Worm (Caenorhabditis elegans) whole organism, L4 larva: ENCODE data around the gene nlr-1.
A peak's percentile ranks its signal among the peaks of the same experiment; 100 is the strongest.
"Not testable (repeated sequence)": the region's sequence is repeated elsewhere in the genome, so short reads cannot be mapped to it uniquely, and the experiment has no call there.

Experiments used
- F10B5.3 ChIP-seq: sonication (generic microtip); optimal IDR thresholded peaks from 2 replicates; lab custom pipeline; 2016; ENCODE audit warnings: mild to moderate bottlenecking, missing genetic modification characterization, missing compliant biosample characterization
- F26F4.8 ChIP-seq: fragments of 200-800 bp; sonication (Bioruptor generic); conservative IDR thresholded peaks from 2 replicates; pipeline ENCODE4 v1.3.6; 2022; ENCODE audit warnings: missing genetic modification characterization, missing compliant biosample characterization
- F37D6.2 ChIP-seq: sonication (generic microtip); optimal IDR thresholded peaks from 2 replicates; lab custom pipeline; 2016; ENCODE audit warnings: mild to moderate bottlenecking, missing genetic modification characterization, missing compliant biosample characterization
- F49E8.2 ChIP-seq: sonication (generic microtip); optimal IDR thresholded peaks from 2 replicates; lab custom pipeline; 2016; ENCODE audit warnings: missing compliant biosample characterization, mild to moderate bottlenecking, missing genetic modification characterization, borderline replicate concordance
- T26A8.4 ChIP-seq: fragments of 200-800 bp; sonication (Bioruptor generic); IDR thresholded peaks from 2 replicates; pipeline ENCODE4 v1.3.6; 2022; ENCODE audit warnings: missing genetic modification characterization, missing compliant biosample characterization
- Y48G9A.11 ChIP-seq: fragments of 200-800 bp; sonication (Bioruptor generic); IDR thresholded peaks from 2 replicates; pipeline ENCODE4 v1.3.6; 2022; ENCODE audit warnings: missing genetic modification reagents, missing genetic modification characterization, missing compliant biosample characterization
- Y75B8A.6 ChIP-seq: fragments of 200-800 bp; sonication (Bioruptor generic); IDR thresholded peaks from 2 replicates; pipeline ENCODE4 v1.3.6; 2022; ENCODE audit warnings: missing genetic modification reagents, missing genetic modification characterization, missing compliant biosample characterization
- ZK337.2 ChIP-seq: fragments of 200-800 bp; sonication (Bioruptor generic); IDR thresholded peaks from 2 replicates; pipeline ENCODE4 v1.3.6; 2022; ENCODE audit warnings: missing genetic modification reagents, missing genetic modification characterization, missing compliant biosample characterization
- aha-1 ChIP-seq: fragments of 150-350 bp; peaks from one replicate; lab custom pipeline; 2014; ENCODE audit warnings: missing biosample characterization, missing genetic modification characterization
- ama-1 ChIP-seq: fragments of 150-350 bp; optimal IDR thresholded peaks from 2 replicates; lab custom pipeline; 2014; ENCODE audit warnings: inconsistent platforms, mixed read lengths
- arid-1 ChIP-seq: fragments of 200-800 bp; sonication (Bioruptor generic); conservative IDR thresholded peaks from 2 replicates; pipeline ENCODE4 v1.3.6; 2022; ENCODE audit warnings: missing genetic modification reagents, missing genetic modification characterization, missing compliant biosample characterization
- ceh-32 ChIP-seq: sonication (generic microtip); optimal IDR thresholded peaks from 2 replicates; lab custom pipeline; 2016; ENCODE audit warnings: mild to moderate bottlenecking, missing genetic modification characterization, missing compliant biosample characterization; ENCODE audit not compliant: poor library complexity
- ceh-44 ChIP-seq: fragments of 200-800 bp; sonication (Bioruptor generic); IDR thresholded peaks from 2 replicates; pipeline ENCODE4 v1.3.6; 2022; ENCODE audit warnings: missing genetic modification reagents, missing genetic modification characterization, missing compliant biosample characterization
- ceh-62 ChIP-seq: sonication (generic microtip); optimal IDR thresholded peaks from 2 replicates; lab custom pipeline; 2017; ENCODE audit warnings: missing biosample characterization, missing genetic modification characterization
- ceh-82 ChIP-seq: sonication (generic microtip); optimal IDR thresholded peaks from 2 replicates; lab custom pipeline; 2017; ENCODE audit warnings: missing biosample characterization, missing genetic modification characterization
- ces-1 ChIP-seq: fragments of 150-350 bp; sonication (generic microtip); optimal IDR thresholded peaks from 4 replicates; lab custom pipeline; 2014; ENCODE audit warnings: missing biosample characterization, missing genetic modification reagents, missing genetic modification characterization
- cey-2 ChIP-seq: sonication (generic microtip); optimal IDR thresholded peaks from 3 replicates; lab custom pipeline; 2017; ENCODE audit warnings: missing genetic modification characterization, mild to moderate bottlenecking, missing compliant biosample characterization, antibody characterized with exemption, borderline replicate concordance; ENCODE audit not compliant: insufficient read depth
- dmd-6 ChIP-seq: fragments of 200-800 bp; sonication (Bioruptor generic); IDR thresholded peaks from 2 replicates; pipeline ENCODE4 v1.3.6; 2022; ENCODE audit warnings: missing genetic modification reagents, missing genetic modification characterization, missing compliant biosample characterization
- dmd-8 ChIP-seq: fragments of 200-800 bp; sonication (Bioruptor generic); IDR thresholded peaks from 2 replicates; pipeline ENCODE4 v1.3.6; 2022; ENCODE audit warnings: missing genetic modification characterization, missing compliant biosample characterization
- dve-1 ChIP-seq: sonication (generic microtip); optimal IDR thresholded peaks from 2 replicates; lab custom pipeline; 2017; ENCODE audit warnings: antibody characterized with exemption, mild to moderate bottlenecking, missing genetic modification characterization, missing compliant biosample characterization; ENCODE audit not compliant: insufficient read depth
- hif-1 ChIP-seq, 2 experiments: sonication (generic microtip); optimal IDR thresholded peaks; 2 replicates each; lab custom pipeline; 2016 to 2017; ENCODE audit warnings: missing compliant biosample characterization in 2 of 2, missing genetic modification characterization in 2 of 2, missing genetic modification reagents in 2 of 2, missing genotype in 2 of 2, mild to moderate bottlenecking in 1 of 2
- hlh-11 ChIP-seq: fragments of 200-800 bp; sonication (Bioruptor generic); optimal IDR thresholded peaks from 2 replicates; lab custom pipeline; 2018; ENCODE audit warnings: mild to moderate bottlenecking, missing genetic modification characterization, missing compliant biosample characterization
- lin-15B ChIP-seq: fragments of 150-350 bp; sonication (generic microtip); optimal IDR thresholded peaks from 3 replicates; lab custom pipeline; 2014; ENCODE audit warnings: missing biosample characterization, missing genetic modification characterization
- lin-38 ChIP-seq: fragments of 200-800 bp; sonication (Bioruptor generic); IDR thresholded peaks from 2 replicates; pipeline ENCODE4 v1.3.6; 2022; ENCODE audit warnings: missing genetic modification reagents, missing genetic modification characterization, missing compliant biosample characterization
- madf-5 ChIP-seq, 2 experiments: fragments of 200-800 bp; sonication (Bioruptor generic); IDR thresholded peaks; 2 replicates each; pipeline ENCODE4 v1.3.6; 2022; ENCODE audit warnings: missing compliant biosample characterization in 2 of 2, missing genetic modification characterization in 2 of 2
- mdl-1 ChIP-seq, 2 experiments: fragments of 150-350 bp in 1 of 2; sonication (generic microtip) in 1 of 2; optimal IDR thresholded peaks; 2 replicates each; lab custom pipeline; 2014 to 2017; ENCODE audit warnings: missing biosample characterization in 2 of 2, missing genetic modification characterization in 2 of 2
- mep-1 ChIP-seq: fragments of 150-350 bp; sonication (generic microtip); optimal IDR thresholded peaks from 3 replicates; lab custom pipeline; 2014; ENCODE audit warnings: missing biosample characterization, missing genetic modification characterization
- nhr-111 ChIP-seq: fragments of 200-800 bp; sonication (Bioruptor generic); optimal IDR thresholded peaks from 2 replicates; lab custom pipeline; 2018; ENCODE audit warnings: mild to moderate bottlenecking, missing genetic modification characterization, missing compliant biosample characterization
- nhr-237 ChIP-seq: sonication (generic microtip); optimal IDR thresholded peaks from 2 replicates; lab custom pipeline; 2017; ENCODE audit warnings: missing biosample characterization, missing genetic modification characterization
- nhr-25 ChIP-seq: sonication (generic microtip); optimal IDR thresholded peaks from 2 replicates; lab custom pipeline; 2017; ENCODE audit warnings: missing genetic modification characterization, mild to moderate bottlenecking, missing compliant biosample characterization, antibody characterized with exemption, moderate library complexity, borderline replicate concordance; ENCODE audit not compliant: insufficient read depth
- nhr-28 ChIP-seq: fragments of 150-350 bp; optimal IDR thresholded peaks from 2 replicates; lab custom pipeline; 2014; ENCODE audit warnings: missing biosample characterization, missing genetic modification characterization
- nhr-48 ChIP-seq: sonication (generic microtip); optimal IDR thresholded peaks from 2 replicates; lab custom pipeline; 2016; ENCODE audit warnings: mild to moderate bottlenecking, missing genetic modification characterization, missing compliant biosample characterization
- nhr-76 ChIP-seq: fragments of 150-350 bp; optimal IDR thresholded peaks from 2 replicates; lab custom pipeline; 2014; ENCODE audit warnings: missing biosample characterization, missing genetic modification characterization
- nhr-77 ChIP-seq: fragments of 150-350 bp; optimal IDR thresholded peaks from 2 replicates; lab custom pipeline; 2014; ENCODE audit warnings: missing biosample characterization, missing genetic modification characterization
- pha-4 ChIP-seq, 2 experiments: fragments of 150-350 bp in 1 of 2; fragments of 200-800 bp in 1 of 2; sonication (Bioruptor generic) in 1 of 2; IDR thresholded peaks in 1 of 2; optimal IDR thresholded peaks in 1 of 2; 2 replicates each; pipeline versions ENCODE4 v1.3.6 to Lab custom; 2014 to 2022; ENCODE audit warnings: missing genetic modification characterization in 2 of 2, missing genetic modification reagents in 2 of 2, missing biosample characterization in 1 of 2, missing compliant biosample characterization in 1 of 2
- sdz-12 ChIP-seq: fragments of 200-800 bp; sonication (Bioruptor generic); optimal IDR thresholded peaks from 2 replicates; lab custom pipeline; 2018; ENCODE audit warnings: mild to moderate bottlenecking, missing genetic modification characterization, missing compliant biosample characterization
- skn-1 ChIP-seq: fragments of 150-350 bp; optimal IDR thresholded peaks from 2 replicates; lab custom pipeline; 2014; ENCODE audit warnings: missing biosample characterization, missing genetic modification characterization
- tag-97 ChIP-seq: fragments of 200-800 bp; sonication (Bioruptor generic); IDR thresholded peaks from 2 replicates; pipeline ENCODE4 v1.3.6; 2022; ENCODE audit warnings: missing genetic modification characterization, missing compliant biosample characterization
- unc-62 ChIP-seq, 3 experiments: fragments of 150-350 bp in 1 of 3; sonication (generic microtip); optimal IDR thresholded peaks in 2 of 3; peaks in 1 of 3; 1 replicate in 1 of 3; 2 replicates in 2 of 3; lab custom pipeline; 2014 to 2017; ENCODE audit warnings: missing biosample characterization in 3 of 3, missing genetic modification characterization in 3 of 3, missing genetic modification reagents in 3 of 3, missing genotype in 1 of 3
- zfp-3 ChIP-seq: fragments of 200-800 bp; sonication (Bioruptor generic); conservative IDR thresholded peaks from 2 replicates; pipeline ENCODE4 v1.3.6; 2022; ENCODE audit warnings: missing genetic modification reagents, missing genetic modification characterization, missing compliant biosample characterization
- zip-11 ChIP-seq: fragments of 200-800 bp; sonication (Bioruptor generic); IDR thresholded peaks from 2 replicates; pipeline ENCODE4 v1.3.6; 2022; ENCODE audit warnings: missing genetic modification characterization, missing compliant biosample characterization
- zip-2 ChIP-seq: fragments of 150-350 bp; optimal IDR thresholded peaks from 2 replicates; lab custom pipeline; 2014; ENCODE audit warnings: missing biosample characterization, missing genetic modification characterization

nlr-1 gene

DNA sequence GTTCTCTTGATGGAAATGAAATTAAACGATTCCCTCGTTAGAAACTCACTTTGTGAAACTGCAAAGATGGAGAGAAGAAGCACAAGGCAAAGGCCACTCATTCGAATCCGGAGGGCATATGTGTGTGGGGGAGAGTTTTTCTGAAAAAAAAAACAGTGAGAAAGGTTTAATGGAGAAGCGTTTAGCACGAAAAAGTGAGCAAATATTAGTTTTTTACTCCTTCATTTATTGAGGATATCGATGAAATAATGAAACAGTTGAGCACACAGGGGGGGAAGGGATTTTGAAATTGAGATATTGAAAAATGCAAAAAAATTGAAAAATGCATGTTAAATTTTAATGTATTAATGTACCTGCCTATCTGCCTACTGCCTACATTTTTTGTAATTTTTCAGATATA, at the start of gene nlr-1:
Gene nlr-1, minus strand, starts transcription at position 101 of the 400 bp plus-strand sequence.
- TF ChIP-seq dve-1 (tag; lab: Kevin White, UChicago); ceh-62 (tag; lab: Kevin White, UChicago); arid-1: not testable (repeated sequence)

DNA sequence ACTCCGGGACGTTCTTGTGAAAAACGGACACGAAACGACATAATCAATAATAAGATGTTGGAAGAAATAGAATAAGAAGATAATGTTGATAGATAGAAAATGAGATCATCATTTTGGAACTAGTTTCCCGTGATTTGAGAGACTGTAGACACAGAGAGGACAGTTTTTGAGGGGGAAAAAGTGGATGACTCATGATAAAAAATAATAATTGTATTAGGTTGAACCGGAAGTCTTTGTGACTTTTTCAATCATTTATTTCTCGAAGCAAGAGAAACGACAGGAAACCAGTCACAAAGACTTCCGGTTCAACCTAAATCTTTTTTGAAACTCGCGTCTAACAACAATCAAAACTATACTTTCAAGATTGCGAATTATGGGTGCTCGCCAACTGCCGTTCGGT, 48.9 kb upstream of the nlr-1 start, which contains the start of gene mlt-3:
Gene mlt-3, minus strand, starts transcription at position 101 of the 400 bp plus-strand sequence.
- TF ChIP-seq aha-1 (tag; lab: Kevin White, UChicago) (no peak), hif-1 (tag; optimal IDR thresholded peaks at IDR 0.05; lab: Kevin White, UChicago) (no peak), mep-1 (tag; lab: Kevin White, UChicago) (no peak), nhr-237 (no peak), cey-2 (tag; lab: Kevin White, UChicago) (no peak), zip-11 (GFP tag; lab: Robert Waterston, UW) (no peak), ZK337.2 (GFP tag; lab: Robert Waterston, UW) (no peak), arid-1 (no peak), F49E8.2 (tag; lab: Kevin White, UChicago) (no peak)

DNA sequence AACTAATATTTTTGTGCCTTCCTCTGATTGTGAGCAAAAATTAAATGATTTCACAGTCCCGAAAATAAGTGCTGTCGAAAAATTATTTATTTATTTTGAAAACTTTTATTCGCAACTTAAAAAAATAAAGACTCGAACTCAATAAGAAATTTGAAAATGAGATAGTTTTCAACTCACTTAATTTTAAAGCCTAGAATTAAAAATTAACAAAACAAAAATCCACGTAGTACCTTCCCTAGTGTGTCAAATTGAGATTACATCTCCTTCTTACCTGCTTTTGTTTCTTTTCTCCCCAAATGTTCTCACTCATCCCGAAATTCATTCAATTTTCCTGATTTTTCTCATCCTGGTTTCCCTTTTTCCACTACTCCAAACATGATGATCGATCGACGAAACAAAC, 41.2 kb upstream of the nlr-1 start, which contains the start of gene F35G2.5:
Gene F35G2.5, plus strand, starts transcription at position 301 of the 400 bp plus-strand sequence.
- TF ChIP-seq skn-1 (no peak), dmd-8 (no peak), ceh-32 (tag; lab: Kevin White, UChicago) (no peak), ceh-44 (GFP tag; lab: Robert Waterston, UW) (no peak)

DNA sequence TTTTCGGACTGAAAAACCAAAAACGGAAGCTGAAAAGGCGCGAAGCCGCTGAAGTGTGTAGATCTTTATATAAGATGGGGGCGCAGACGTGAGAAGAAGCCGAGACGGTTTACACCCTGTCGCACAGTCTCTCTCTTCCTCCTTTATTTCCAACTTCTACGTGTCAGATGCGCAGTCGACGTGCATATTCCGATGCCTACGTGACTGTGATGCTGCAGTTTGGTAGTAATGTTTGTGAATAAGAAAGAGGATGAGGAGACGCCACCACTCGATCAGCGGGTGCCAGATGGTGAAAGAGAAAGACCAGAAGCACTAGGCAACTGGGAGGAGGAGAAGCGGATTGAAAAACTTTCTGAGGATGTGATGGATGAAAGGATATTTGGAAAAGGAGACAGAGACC, 40.1 kb upstream of the nlr-1 start:
- TF ChIP-seq hif-1 (tag; optimal IDR thresholded peaks at IDR 0.05; lab: Kevin White, UChicago) (peak; percentile 37 to 95), nhr-48 (tag; lab: Kevin White, UChicago) (no peak), lin-15B (no peak), dmd-6 (GFP tag; lab: Robert Waterston, UW) (no peak), aha-1 (tag; lab: Kevin White, UChicago) (peak; percentile 54)

- TF ChIP-seq lin-38 (GFP tag; lab: Robert Waterston, UW), result no peak
- TF ChIP-seq ceh-82 (tag; lab: Kevin White, UChicago), result no peak
- no peak for TF ChIP-seq sdz-12 (GFP tag; lab: Kevin White, UChicago)
- no peak for TF ChIP-seq zip-2 (tag; lab: Kevin White, UChicago)
- TF ChIP-seq pha-4 (GFP tag; IDR thresholded peaks at IDR 0.05; lab: Robert Waterston, UW), result no peak
- no peak for TF ChIP-seq pha-4 (tag; optimal IDR thresholded peaks at IDR 0.05; lab: Kevin White, UChicago)
- TF ChIP-seq T26A8.4, result 0 out of 2 replicates have a peak, but pooled peaks have one; percentile 34
- no peak for TF ChIP-seq nhr-76 (tag; lab: Kevin White, UChicago)
- TF ChIP-seq tag-97, result no peak
- no peak for TF ChIP-seq F10B5.3 (tag; lab: Kevin White, UChicago)
- TF ChIP-seq Y48G9A.11 (GFP tag; lab: Robert Waterston, UW), result no peak
- TF ChIP-seq F26F4.8, result no peak
- TF ChIP-seq ama-1, result peak; percentile 63
- no peak for TF ChIP-seq mdl-1 (tag; optimal IDR thresholded peaks at IDR 0.05; lab: Kevin White, UChicago)
- no peak for TF ChIP-seq nhr-111 (GFP tag; lab: Kevin White, UChicago)
- TF ChIP-seq Y75B8A.6 (GFP tag; lab: Robert Waterston, UW), result no peak
- peak; percentile 8 for TF ChIP-seq hlh-11 (tag; lab: Kevin White, UChicago)
- peak; percentile 58 for TF ChIP-seq nhr-25 (tag; lab: Kevin White, UChicago)
- no peak for TF ChIP-seq ces-1 (GFP tag; lab: Kevin White, UChicago)
- no peak for TF ChIP-seq F37D6.2 (tag; lab: Kevin White, UChicago)
- TF ChIP-seq mep-1 (tag; lab: Kevin White, UChicago), result no peak
- no peak for TF ChIP-seq nhr-77
- TF ChIP-seq nhr-28 (tag; lab: Kevin White, UChicago), result peak; percentile 22
- TF ChIP-seq cey-2 (tag; lab: Kevin White, UChicago), result no peak
- TF ChIP-seq madf-5 (GFP tag; IDR thresholded peaks at IDR 0.05; lab: Robert Waterston, UW), result no peak
- TF ChIP-seq unc-62 (GFP tag; optimal IDR thresholded peaks at IDR 0.05 in 1 of 2; lab: Kevin White, UChicago), result peak in 1 of 2 experiments; percentile 80
- no peak for TF ChIP-seq unc-62 (tag; optimal IDR thresholded peaks at IDR 0.05; lab: Kevin White, UChicago)
- TF ChIP-seq zfp-3 (GFP tag; lab: Robert Waterston, UW), result no peak
Measured at ce11 chrIV:12217142-12217541, 39.0 kb upstream of the nlr-1 start.
